Fruit fly (Drosophila melanogaster) whole organism, embryonic: ENCODE results near the gene Mks1.

Experiments
- Adf1 ChIP-seq: fragments of 200-800 bp; sonication (Bioruptor generic); IDR thresholded peaks from 2 replicates; pipeline ENCODE4 v1.3.6; 2022; ENCODE audit warnings: missing biosample characterization, missing genetic modification characterization
- Atf6 ChIP-seq: fragments of 200-800 bp; sonication (Bioruptor generic); IDR thresholded peaks from 2 replicates; pipeline ENCODE4 v1.3.6; 2022; ENCODE audit warnings: missing biosample characterization, missing genetic modification characterization
- CG10209 ChIP-seq: fragments of 200-800 bp; sonication (Bioruptor generic); optimal IDR thresholded peaks from 3 replicates; lab custom pipeline; 2017; ENCODE audit warnings: missing biosample characterization, mild to moderate bottlenecking, missing genetic modification characterization, missing genetic modification reagents
- CG10321 ChIP-seq: fragments of 200-800 bp; sonication (Bioruptor generic); IDR thresholded peaks from 2 replicates; pipeline ENCODE4 v1.3.6; 2022; ENCODE audit warnings: missing biosample characterization, missing genetic modification characterization
- CG10543 ChIP-seq: fragments of 200-800 bp; sonication (Bioruptor generic); optimal IDR thresholded peaks from 3 replicates; lab custom pipeline; 2017; ENCODE audit warnings: missing biosample characterization, mild to moderate bottlenecking, missing genetic modification characterization, moderate library complexity
- CG11504 ChIP-seq: fragments of 200-800 bp; sonication (Bioruptor generic); optimal IDR thresholded peaks from 3 replicates; lab custom pipeline; 2019; ENCODE audit warnings: missing biosample characterization, mild to moderate bottlenecking, missing genetic modification characterization, moderate library complexity
- CG12104 ChIP-seq: fragments of 200-800 bp; sonication (Bioruptor generic); optimal IDR thresholded peaks from 3 replicates; lab custom pipeline; 2016; ENCODE audit warnings: missing biosample characterization, missing genetic modification characterization
- CG15269 ChIP-seq: fragments of 200-800 bp; sonication (Bioruptor generic); optimal IDR thresholded peaks from 2 replicates; lab custom pipeline; 2018; ENCODE audit warnings: missing biosample characterization, mild to moderate bottlenecking, missing genetic modification characterization, moderate library complexity
- CG30431 ChIP-seq: fragments of 200-800 bp; sonication (Bioruptor generic); optimal IDR thresholded peaks from 2 replicates; lab custom pipeline; 2017; ENCODE audit warnings: missing biosample characterization, missing genetic modification characterization
- CG3163 ChIP-seq: fragments of 200-800 bp; sonication (Bioruptor generic); optimal IDR thresholded peaks from 3 replicates; lab custom pipeline; 2016; ENCODE audit warnings: missing biosample characterization, missing genetic modification characterization
- CG3281 ChIP-seq: fragments of 200-800 bp; sonication (Bioruptor generic); optimal IDR thresholded peaks from 3 replicates; lab custom pipeline; 2017; ENCODE audit warnings: missing biosample characterization, mild to moderate bottlenecking, missing genetic modification characterization
- CG34224 ChIP-seq: fragments of 200-800 bp; sonication (Bioruptor generic); IDR thresholded peaks from 3 replicates; pipeline ENCODE4 v1.3.6; 2022; ENCODE audit warnings: missing biosample characterization, missing genetic modification characterization; ENCODE audit not compliant: partially characterized antibody
- CG4328 ChIP-seq: fragments of 200-800 bp; sonication (Bioruptor generic); optimal IDR thresholded peaks from 3 replicates; lab custom pipeline; 2017; ENCODE audit warnings: missing biosample characterization, missing genetic modification reagents, missing genetic modification characterization
- CG6272 ChIP-seq: fragments of 200-800 bp; sonication (Bioruptor generic); IDR thresholded peaks from 2 replicates; pipeline ENCODE4 v1.3.6; 2022; ENCODE audit warnings: missing biosample characterization, missing genetic modification characterization
- CG9727 ChIP-seq: fragments of 200-800 bp; sonication (Bioruptor generic); optimal IDR thresholded peaks from 3 replicates; lab custom pipeline; 2017; ENCODE audit warnings: missing biosample characterization, mild to moderate bottlenecking, missing genetic modification characterization
- CG9932 ChIP-seq: fragments of 200-800 bp; sonication (Bioruptor generic); IDR thresholded peaks from 2 replicates; pipeline ENCODE4 v1.3.6; 2022; ENCODE audit warnings: missing biosample characterization, missing genetic modification characterization
- Chrac-16 ChIP-seq: fragments of 200-800 bp; sonication (Bioruptor generic); optimal IDR thresholded peaks from 3 replicates; lab custom pipeline; 2016; ENCODE audit warnings: missing biosample characterization, missing genetic modification characterization
- E2f1 ChIP-seq: fragments of 200-800 bp; sonication (Bioruptor generic); IDR thresholded peaks from 2 replicates; pipeline ENCODE4 v1.3.6; 2022; ENCODE audit warnings: missing biosample characterization, missing genetic modification characterization
- Eip74EF ChIP-seq, 2 experiments: fragments of 200-800 bp in 1 of 2; fragments of >200 bp in 1 of 2; sonication (Bioruptor generic) in 1 of 2; optimal IDR thresholded peaks; 2 replicates each; lab custom pipeline; 2017 to 2019; ENCODE audit warnings: missing biosample characterization in 2 of 2, missing genetic modification characterization in 2 of 2, mild to moderate bottlenecking in 1 of 2, moderate library complexity in 1 of 2
- Fer1 ChIP-seq: fragments of 200-800 bp; sonication (Bioruptor generic); optimal IDR thresholded peaks from 2 replicates; lab custom pipeline; 2017; ENCODE audit warnings: missing biosample characterization, mild to moderate bottlenecking, missing genetic modification characterization
- Fer3 ChIP-seq: fragments of 200-800 bp; sonication (Bioruptor generic); optimal IDR thresholded peaks from 2 replicates; lab custom pipeline; 2018; ENCODE audit warnings: missing biosample characterization, mild to moderate bottlenecking, missing genetic modification characterization, moderate library complexity
- Gug ChIP-seq: fragments of 200-800 bp; sonication (Bioruptor generic); IDR thresholded peaks from 4 replicates; pipeline ENCODE4 v1.3.6; 2022; ENCODE audit warnings: missing biosample characterization, missing genetic modification characterization
- Hmr ChIP-seq: fragments of 200-800 bp; sonication (Bioruptor generic); optimal IDR thresholded peaks from 3 replicates; lab custom pipeline; 2017; ENCODE audit warnings: mild to moderate bottlenecking, missing biosample characterization, missing genetic modification reagents, missing genetic modification characterization
- Mrtf ChIP-seq: fragments of 200-800 bp; sonication (Bioruptor generic); IDR thresholded peaks from 3 replicates; pipeline ENCODE4 v1.3.6; 2022; ENCODE audit warnings: missing biosample characterization, missing genetic modification characterization
- Nf-YC ChIP-seq: fragments of 200-800 bp; optimal IDR thresholded peaks from 3 replicates; lab custom pipeline; 2019; ENCODE audit warnings: missing biosample characterization, mild to moderate bottlenecking, missing genetic modification characterization, moderate library complexity
- PHDP ChIP-seq: fragments of 200-800 bp; sonication (Bioruptor generic); optimal IDR thresholded peaks from 3 replicates; lab custom pipeline; 2018; ENCODE audit warnings: missing biosample characterization, mild to moderate bottlenecking, missing genetic modification characterization, moderate library complexity
- Ptx1 ChIP-seq: fragments of 200-800 bp; sonication (Bioruptor generic); IDR thresholded peaks from 2 replicates; pipeline ENCODE4 v1.3.6; 2022; ENCODE audit warnings: missing biosample characterization, missing genetic modification characterization
- ato ChIP-seq: fragments of 200-800 bp; sonication (Bioruptor generic); IDR thresholded peaks from 2 replicates; pipeline ENCODE4 v1.3.6; 2022; ENCODE audit warnings: missing biosample characterization, missing genetic modification characterization; ENCODE audit not compliant: partially characterized antibody
- az2 ChIP-seq: fragments of 200-800 bp; sonication (Bioruptor generic); optimal IDR thresholded peaks from 3 replicates; lab custom pipeline; 2016; ENCODE audit warnings: missing biosample characterization, missing genetic modification characterization
- bab2 ChIP-seq: fragments of 200-800 bp; sonication (Bioruptor generic); optimal IDR thresholded peaks from 2 replicates; lab custom pipeline; 2016; ENCODE audit warnings: missing biosample characterization, missing genetic modification characterization
- bcd ChIP-seq: fragments of 200-800 bp; sonication (Bioruptor generic); optimal IDR thresholded peaks from 2 replicates; lab custom pipeline; 2017; ENCODE audit warnings: missing biosample characterization, mild to moderate bottlenecking, missing genetic modification characterization
- cato ChIP-seq: fragments of 200-800 bp; sonication (Bioruptor generic); optimal IDR thresholded peaks from 2 replicates; lab custom pipeline; 2016; ENCODE audit warnings: missing biosample characterization, missing genetic modification characterization, borderline replicate concordance
- chinmo ChIP-seq: fragments of 200-800 bp; sonication (Bioruptor generic); IDR thresholded peaks from 4 replicates; pipeline ENCODE4 v1.3.6; 2022; ENCODE audit warnings: missing biosample characterization, missing genetic modification characterization; ENCODE audit not compliant: partially characterized antibody
- dysf ChIP-seq: fragments of 200-800 bp; sonication (Bioruptor generic); IDR thresholded peaks from 3 replicates; pipeline ENCODE4 v1.3.6; 2022; ENCODE audit warnings: missing biosample characterization, missing genetic modification characterization
- exex ChIP-seq: fragments of 200-800 bp; sonication (Bioruptor generic); optimal IDR thresholded peaks from 4 replicates; lab custom pipeline; 2018; ENCODE audit warnings: missing biosample characterization, mild to moderate bottlenecking, missing genetic modification characterization, moderate library complexity
- ftz-f1 ChIP-seq: fragments of 200-800 bp; sonication (Bioruptor generic); optimal IDR thresholded peaks from 2 replicates; lab custom pipeline; 2016; ENCODE audit warnings: missing biosample characterization, missing genetic modification characterization
- jing ChIP-seq: fragments of 200-800 bp; sonication (Bioruptor generic); optimal IDR thresholded peaks from 2 replicates; lab custom pipeline; 2018; ENCODE audit warnings: missing biosample characterization, mild to moderate bottlenecking, missing genetic modification characterization
- mirr ChIP-seq: fragments of 200-800 bp; sonication (Bioruptor generic); optimal IDR thresholded peaks from 3 replicates; lab custom pipeline; 2018; ENCODE audit warnings: missing biosample characterization, mild to moderate bottlenecking, missing genetic modification characterization
- nerfin-1 ChIP-seq: fragments of 200-800 bp; sonication (Bioruptor generic); optimal IDR thresholded peaks from 3 replicates; lab custom pipeline; 2019; ENCODE audit warnings: missing biosample characterization, mild to moderate bottlenecking, missing genetic modification characterization, moderate library complexity
- onecut ChIP-seq: fragments of 200-800 bp; sonication (Bioruptor generic); IDR thresholded peaks from 2 replicates; pipeline ENCODE4 v1.3.6; 2022; ENCODE audit warnings: missing biosample characterization, missing genetic modification characterization
- prd ChIP-seq, 3 experiments: fragments of >200 bp in 2 of 3; fragments of 200-800 bp in 1 of 3; sonication (Bioruptor generic) in 1 of 3; optimal IDR thresholded peaks in 2 of 3; IDR thresholded peaks in 1 of 3; 2 replicates in 2 of 3; 3 replicates in 1 of 3; pipeline versions ENCODE4 v1.3.6 to Lab custom; 2017 to 2022; ENCODE audit warnings: missing biosample characterization in 1 of 3, missing genetic modification characterization in 1 of 3
- pros ChIP-seq: fragments of 200-800 bp; sonication (Bioruptor generic); optimal IDR thresholded peaks from 3 replicates; lab custom pipeline; 2019; ENCODE audit warnings: missing biosample characterization, mild to moderate bottlenecking, missing genetic modification characterization, moderate library complexity
- ranshi ChIP-seq: fragments of 200-800 bp; sonication (Bioruptor generic); IDR thresholded peaks from 2 replicates; pipeline ENCODE4 v1.3.6; 2022; ENCODE audit warnings: missing biosample characterization, missing genetic modification characterization
- sens ChIP-seq: fragments of 200-800 bp; sonication (Bioruptor generic); peaks from one replicate; lab custom pipeline; 2016; ENCODE audit warnings: missing biosample characterization, missing genetic modification characterization
- sug ChIP-seq: fragments of 200-800 bp; optimal IDR thresholded peaks from 2 replicates; lab custom pipeline; 2019; ENCODE audit warnings: missing biosample characterization, mild to moderate bottlenecking, missing genetic modification characterization, moderate library complexity
- tll ChIP-seq, 2 experiments: fragments of 200-800 bp in 1 of 2; fragments of >200 bp in 1 of 2; sonication (Bioruptor generic) in 1 of 2; optimal IDR thresholded peaks; 2 replicates each; lab custom pipeline; 2017 to 2019; ENCODE audit warnings: missing biosample characterization in 2 of 2, missing genetic modification characterization in 2 of 2, mild to moderate bottlenecking in 1 of 2, moderate library complexity in 1 of 2
- wek ChIP-seq: fragments of 200-800 bp; sonication (Bioruptor generic); optimal IDR thresholded peaks from 3 replicates; lab custom pipeline; 2018; ENCODE audit warnings: missing biosample characterization, mild to moderate bottlenecking, missing genetic modification characterization, moderate library complexity

The Mks1 gene

DNA sequence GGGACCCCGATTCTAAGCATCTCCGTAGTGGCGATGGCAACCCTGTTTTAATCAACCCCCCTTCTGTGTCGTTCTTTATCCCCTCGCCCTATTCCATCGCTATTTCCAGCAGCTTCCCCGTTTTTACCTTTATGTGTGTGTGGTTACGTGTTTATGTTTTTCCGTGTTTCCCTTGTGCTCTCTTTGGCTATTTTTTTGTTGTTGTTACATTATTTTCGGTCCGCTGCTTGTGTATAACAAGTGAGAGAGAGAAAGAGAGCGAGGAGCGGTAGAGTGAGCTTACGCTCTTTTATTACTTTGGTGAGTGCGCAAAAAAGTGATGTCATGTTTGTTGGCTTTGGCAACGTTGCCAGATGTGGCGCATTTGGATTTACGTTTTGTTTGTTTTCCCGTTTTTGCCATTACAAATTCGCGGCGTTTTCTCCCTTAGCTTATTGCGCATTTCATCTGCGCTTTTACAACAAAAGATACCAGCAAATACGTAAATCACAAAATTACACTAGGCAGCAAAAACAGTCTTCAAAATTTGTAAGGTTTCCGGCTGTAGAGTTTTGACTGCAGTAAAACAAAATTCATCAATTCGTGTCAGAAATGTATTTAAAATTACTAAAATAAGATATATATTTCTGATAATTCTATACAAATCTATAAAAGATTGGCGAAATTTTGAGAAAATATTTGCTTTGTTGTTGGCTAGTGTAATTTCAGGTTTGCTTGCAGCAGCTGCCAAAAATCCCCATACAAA, 26.0 kb downstream of the Mks1 start (continued):
- TF ChIP-seq CG9727 (GFP tag; lab: Kevin White, UChicago) = peak; percentile 67
- TF ChIP-seq tll (GFP tag; optimal IDR thresholded peaks at IDR 0.05; lab: Kevin White, UChicago) = no peak
- peak; percentile 40 for TF ChIP-seq az2
- TF ChIP-seq CG12104 (GFP tag; lab: Kevin White, UChicago) = peak; percentile 52
- TF ChIP-seq pros (GFP tag; lab: Kevin White, UChicago) = no peak
- peak; percentile 62 for TF ChIP-seq bcd (GFP tag; lab: Kevin White, UChicago)
- TF ChIP-seq CG11504 (tag; lab: Kevin White, UChicago) = peak; percentile 67
- TF ChIP-seq PHDP (tag; lab: Kevin White, UChicago) = peak; percentile 62
- TF ChIP-seq E2f1 (GFP tag; lab: Robert Waterston, UW) = peak; percentile 64
- peak; percentile 45 for TF ChIP-seq CG10209
- peak; percentile 62; the same call in 2 of the 3 replicates for TF ChIP-seq Mrtf (GFP tag; lab: Robert Waterston, UW)
- TF ChIP-seq CG10321 (GFP tag; lab: Robert Waterston, UW) = peak; percentile 27; the same call in 1 of the 2 replicates
- TF ChIP-seq CG15269 = peak; percentile 53
- TF ChIP-seq jing (GFP tag; lab: Kevin White, UChicago) = no peak
- no peak for TF ChIP-seq cato (GFP tag; lab: Kevin White, UChicago)
- TF ChIP-seq CG9932 = peak; percentile 80
- peak; percentile 17; the same call in 1 of the 2 replicates for TF ChIP-seq CG6272
- peak; percentile 65 for TF ChIP-seq nerfin-1 (tag; lab: Kevin White, UChicago)
- peak; percentile 10 for TF ChIP-seq CG30431 (GFP tag; lab: Kevin White, UChicago)
- peak; percentile 61 for TF ChIP-seq CG3163 (GFP tag; lab: Kevin White, UChicago)
- no peak for TF ChIP-seq prd (optimal IDR thresholded peaks at IDR 0.05; lab: Kevin White, UChicago)
- TF ChIP-seq prd (GFP tag; IDR thresholded peaks at IDR 0.05; lab: Robert Waterston, UW) = peak; percentile 70
- TF ChIP-seq Chrac-16 (GFP tag; lab: Kevin White, UChicago) = peak; percentile 19
- peak; percentile 39 for TF ChIP-seq CG4328 (GFP tag; lab: Kevin White, UChicago)
- TF ChIP-seq bab2 (GFP tag; lab: Kevin White, UChicago) = no peak
- TF ChIP-seq Adf1 (GFP tag; lab: Robert Waterston, UW) = peak; percentile 54; the same call in 1 of the 2 replicates
- peak; percentile 72 for TF ChIP-seq Fer3 (tag; lab: Kevin White, UChicago)
- TF ChIP-seq sug = peak; percentile 44
- peak; percentile 26 for TF ChIP-seq CG10543 (GFP tag; lab: Kevin White, UChicago)
- TF ChIP-seq Nf-YC (tag; lab: Kevin White, UChicago) = peak; percentile 16
- peak; percentile 91 for TF ChIP-seq sens
- TF ChIP-seq Eip74EF (GFP tag; optimal IDR thresholded peaks at IDR 0.05; lab: Kevin White, UChicago) = peak in 1 of 2 experiments; percentile 10
- peak; percentile 73 for TF ChIP-seq dysf
- 0 out of 2 replicates have a peak, but pooled peaks have one; percentile 14 for TF ChIP-seq onecut (GFP tag; lab: Robert Waterston, UW)
- 0 out of 4 replicates have a peak, but pooled peaks have one; percentile 50 for TF ChIP-seq chinmo (GFP tag; lab: Robert Waterston, UW)
- peak; percentile 75 for TF ChIP-seq Atf6 (GFP tag; lab: Robert Waterston, UW)
- no peak for TF ChIP-seq ftz-f1
- TF ChIP-seq Gug (GFP tag; lab: Robert Waterston, UW) = peak; percentile 12; the same call in 1 of the 4 replicates
- peak; percentile 65 for TF ChIP-seq Hmr (GFP tag; lab: Kevin White, UChicago)
- TF ChIP-seq ato (GFP tag; lab: Robert Waterston, UW) = no peak
- no peak for TF ChIP-seq wek (GFP tag; lab: Kevin White, UChicago)
- TF ChIP-seq Fer1 = peak; percentile 56
- TF ChIP-seq Ptx1 = peak; percentile 75
- TF ChIP-seq CG34224 = peak; percentile 59
- TF ChIP-seq ranshi = peak; percentile 67
- TF ChIP-seq CG3281 (GFP tag; lab: Kevin White, UChicago) = peak; percentile 80
- TF ChIP-seq exex (tag; lab: Kevin White, UChicago) = peak; percentile 6
- TF ChIP-seq mirr = peak; percentile 44
